Fruit fly (Drosophila melanogaster) whole organism, embryonic: Measurements from ENCODE around the gene CG10486.
A peak's percentile ranks its signal among the peaks of the same experiment; 100 is the strongest.

Experiments
- ATbp ChIP-seq: fragments of 200-800 bp; sonication (Bioruptor generic); optimal IDR thresholded peaks from 2 replicates; lab custom pipeline; 2017; ENCODE audit warnings: missing biosample characterization, mild to moderate bottlenecking, missing genetic modification characterization, missing genetic modification reagents
- CG10321 ChIP-seq: fragments of 200-800 bp; sonication (Bioruptor generic); IDR thresholded peaks from 2 replicates; pipeline ENCODE4 v1.3.6; 2022; ENCODE audit warnings: missing biosample characterization, missing genetic modification characterization
- CG11504 ChIP-seq: fragments of 200-800 bp; sonication (Bioruptor generic); optimal IDR thresholded peaks from 3 replicates; lab custom pipeline; 2019; ENCODE audit warnings: missing biosample characterization, mild to moderate bottlenecking, missing genetic modification characterization, moderate library complexity
- CG13894 ChIP-seq: fragments of 200-800 bp; sonication (Bioruptor generic); optimal IDR thresholded peaks from 3 replicates; lab custom pipeline; 2018; ENCODE audit warnings: missing biosample characterization, mild to moderate bottlenecking, missing genetic modification characterization, moderate library complexity
- CG15073 ChIP-seq: fragments of 200-800 bp; sonication (Bioruptor generic); optimal IDR thresholded peaks from 2 replicates; lab custom pipeline; 2016; ENCODE audit warnings: missing biosample characterization, missing genetic modification characterization
- CG15479 ChIP-seq: fragments of 200-800 bp; sonication (Bioruptor generic); optimal IDR thresholded peaks from 3 replicates; lab custom pipeline; 2019; ENCODE audit warnings: missing biosample characterization, mild to moderate bottlenecking, missing genetic modification characterization, moderate library complexity
- CG1647 ChIP-seq: fragments of 200-800 bp; sonication (Bioruptor generic); optimal IDR thresholded peaks from 3 replicates; lab custom pipeline; 2016; ENCODE audit warnings: missing biosample characterization, missing genetic modification characterization
- CG2712 ChIP-seq: fragments of 200-800 bp; optimal IDR thresholded peaks from 3 replicates; lab custom pipeline; 2019; ENCODE audit warnings: missing biosample characterization, mild to moderate bottlenecking, missing genetic modification characterization, moderate library complexity
- CG31224 ChIP-seq: fragments of 200-800 bp; sonication (Bioruptor generic); IDR thresholded peaks from 2 replicates; pipeline ENCODE4 v1.3.6; 2022; ENCODE audit warnings: missing biosample characterization, missing genetic modification characterization
- CG3281 ChIP-seq: fragments of 200-800 bp; sonication (Bioruptor generic); optimal IDR thresholded peaks from 3 replicates; lab custom pipeline; 2017; ENCODE audit warnings: missing biosample characterization, mild to moderate bottlenecking, missing genetic modification characterization
- CG33557 ChIP-seq: fragments of 200-800 bp; sonication (Bioruptor generic); optimal IDR thresholded peaks from 2 replicates; lab custom pipeline; 2019; ENCODE audit warnings: missing biosample characterization, mild to moderate bottlenecking, missing genetic modification characterization, moderate library complexity
- CG3847 ChIP-seq: fragments of 200-800 bp; sonication (Bioruptor generic); IDR thresholded peaks from 2 replicates; pipeline ENCODE4 v1.3.6; 2022; ENCODE audit warnings: missing biosample characterization, missing genetic modification characterization
- CG4854 ChIP-seq: fragments of 200-800 bp; sonication (Bioruptor generic); optimal IDR thresholded peaks from 2 replicates; lab custom pipeline; 2016; ENCODE audit warnings: missing biosample characterization, missing genetic modification characterization, inconsistent platforms
- CG5180 ChIP-seq: fragments of 200-800 bp; sonication (Bioruptor generic); optimal IDR thresholded peaks from 3 replicates; lab custom pipeline; 2017; ENCODE audit warnings: missing biosample characterization, missing genetic modification characterization, mild to moderate bottlenecking, moderate library complexity, missing genetic modification reagents
- CG6791 ChIP-seq: fragments of 200-800 bp; sonication (Bioruptor generic); IDR thresholded peaks from 3 replicates; pipeline ENCODE4 v1.3.6; 2022; ENCODE audit warnings: missing biosample characterization, missing genetic modification characterization; ENCODE audit not compliant: partially characterized antibody
- Deaf1 ChIP-seq: fragments of 200-800 bp; optimal IDR thresholded peaks from 3 replicates; lab custom pipeline; 2019; ENCODE audit warnings: missing biosample characterization, mild to moderate bottlenecking, missing genetic modification characterization, moderate library complexity
- Drgx ChIP-seq: fragments of 200-800 bp; sonication (Bioruptor generic); IDR thresholded peaks from 2 replicates; pipeline ENCODE4 v1.3.6; 2022; ENCODE audit warnings: missing biosample characterization, missing genetic modification characterization
- Elba2 ChIP-seq: fragments of 200-800 bp; sonication (Bioruptor generic); optimal IDR thresholded peaks from 3 replicates; lab custom pipeline; 2016; ENCODE audit warnings: missing biosample characterization, missing genetic modification characterization
- GATAe ChIP-seq: fragments of 200-800 bp; sonication (Bioruptor generic); conservative IDR thresholded peaks from 2 replicates; pipeline ENCODE4 v1.3.6; 2022; ENCODE audit warnings: missing biosample characterization, missing genetic modification characterization
- Gug ChIP-seq: fragments of 200-800 bp; sonication (Bioruptor generic); IDR thresholded peaks from 4 replicates; pipeline ENCODE4 v1.3.6; 2022; ENCODE audit warnings: missing biosample characterization, missing genetic modification characterization
- HLHmδ ChIP-seq: fragments of 200-800 bp; sonication (Bioruptor generic); optimal IDR thresholded peaks from 2 replicates; lab custom pipeline; 2018; ENCODE audit warnings: missing biosample characterization, mild to moderate bottlenecking, missing genetic modification characterization, moderate library complexity
- Hsf ChIP-seq: fragments of 200-800 bp; sonication (Bioruptor generic); optimal IDR thresholded peaks from 3 replicates; lab custom pipeline; 2016; ENCODE audit warnings: missing biosample characterization, missing genetic modification characterization
- MBD-R2 ChIP-seq: fragments of 200-800 bp; sonication (Bioruptor generic); IDR thresholded peaks from 2 replicates; pipeline ENCODE4 v1.3.6; 2022; ENCODE audit warnings: missing biosample characterization, missing genetic modification characterization
- Mad ChIP-seq: fragments of 200-800 bp; sonication (Bioruptor generic); optimal IDR thresholded peaks from 2 replicates; lab custom pipeline; 2016; ENCODE audit warnings: missing biosample characterization, missing genetic modification characterization
- Meics ChIP-seq: fragments of 200-800 bp; sonication (Bioruptor generic); optimal IDR thresholded peaks from 2 replicates; lab custom pipeline; 2017; ENCODE audit warnings: missing biosample characterization, mild to moderate bottlenecking, missing genetic modification characterization
- Oli ChIP-seq: fragments of 200-800 bp; sonication (Bioruptor generic); optimal IDR thresholded peaks from 2 replicates; lab custom pipeline; 2018; ENCODE audit warnings: missing biosample characterization, mild to moderate bottlenecking, missing genetic modification characterization, moderate library complexity
- PHDP ChIP-seq: fragments of 200-800 bp; sonication (Bioruptor generic); optimal IDR thresholded peaks from 3 replicates; lab custom pipeline; 2018; ENCODE audit warnings: missing biosample characterization, mild to moderate bottlenecking, missing genetic modification characterization, moderate library complexity
- Xbp1 ChIP-seq: fragments of 200-800 bp; sonication (Bioruptor generic); optimal IDR thresholded peaks from 3 replicates; lab custom pipeline; 2016; ENCODE audit warnings: missing biosample characterization, mild to moderate bottlenecking, missing genetic modification characterization
- cg ChIP-seq: fragments of 200-800 bp; sonication (Bioruptor generic); optimal IDR thresholded peaks from 3 replicates; lab custom pipeline; 2019; ENCODE audit warnings: missing biosample characterization, mild to moderate bottlenecking, missing genetic modification characterization, moderate library complexity
- crol ChIP-seq: fragments of 200-800 bp; sonication (Bioruptor generic); IDR thresholded peaks from 2 replicates; pipeline ENCODE4 v1.3.6; 2022; ENCODE audit warnings: missing biosample characterization, missing genetic modification characterization
- dati ChIP-seq: fragments of 200-800 bp; sonication (Bioruptor generic); IDR thresholded peaks from 2 replicates; pipeline ENCODE4 v1.3.6; 2022; ENCODE audit warnings: missing biosample characterization, missing genetic modification characterization
- luna ChIP-seq: fragments of 200-800 bp; sonication (Bioruptor generic); optimal IDR thresholded peaks from 2 replicates; lab custom pipeline; 2016; ENCODE audit warnings: missing biosample characterization, missing genetic modification characterization
- nom ChIP-seq: fragments of 200-800 bp; sonication (Bioruptor generic); optimal IDR thresholded peaks from 2 replicates; lab custom pipeline; 2017; ENCODE audit warnings: missing biosample characterization, missing genetic modification characterization, mild to moderate bottlenecking, moderate library complexity, missing genetic modification reagents
- shn ChIP-seq: fragments of 200-800 bp; sonication (Bioruptor generic); optimal IDR thresholded peaks from 3 replicates; lab custom pipeline; 2016; ENCODE audit warnings: missing biosample characterization, missing genetic modification characterization
- so ChIP-seq: fragments of 200-800 bp; sonication (Bioruptor generic); IDR thresholded peaks from 3 replicates; pipeline ENCODE4 v1.3.6; 2022; ENCODE audit warnings: missing biosample characterization, missing genetic modification characterization
- stwl ChIP-seq: fragments of 200-800 bp; sonication (Bioruptor generic); optimal IDR thresholded peaks from 3 replicates; lab custom pipeline; 2018; ENCODE audit warnings: missing biosample characterization, mild to moderate bottlenecking, missing genetic modification characterization, moderate library complexity
- vnd ChIP-seq: fragments of 200-800 bp; sonication (Bioruptor generic); IDR thresholded peaks from 3 replicates; pipeline ENCODE4 v1.3.6; 2022; ENCODE audit warnings: missing biosample characterization, missing genetic modification characterization; ENCODE audit not compliant: partially characterized antibody
- wek ChIP-seq: fragments of 200-800 bp; sonication (Bioruptor generic); optimal IDR thresholded peaks from 3 replicates; lab custom pipeline; 2018; ENCODE audit warnings: missing biosample characterization, mild to moderate bottlenecking, missing genetic modification characterization, moderate library complexity

CG10486 gene

dm6 chr3L:5906599-5906998 lies at the start of gene CG10486:
Gene CG10486, minus strand, starts transcription at chr3L:5906699.
- no peak for TF ChIP-seq dati (GFP tag; lab: Robert Waterston, UW)
- TF ChIP-seq so (GFP tag; lab: Robert Waterston, UW), result no peak
- no peak for TF ChIP-seq luna (GFP tag; lab: Kevin White, UChicago)
- TF ChIP-seq CG15479 (GFP tag; lab: Kevin White, UChicago), result no peak
- no peak for TF ChIP-seq CG15073 (GFP tag; lab: Kevin White, UChicago)
- TF ChIP-seq Elba2 (GFP tag; lab: Kevin White, UChicago), result no peak
- no peak for TF ChIP-seq stwl

- no peak for TF ChIP-seq GATAe (GFP tag; lab: Robert Waterston, UW)
- no peak for TF ChIP-seq Mad (GFP tag; lab: Kevin White, UChicago)
- TF ChIP-seq CG10321 (GFP tag; lab: Robert Waterston, UW), result no peak
- TF ChIP-seq Xbp1, result no peak
- no peak for TF ChIP-seq CG4854 (GFP tag; lab: Kevin White, UChicago)
- TF ChIP-seq Gug (GFP tag; lab: Robert Waterston, UW), result no peak
- TF ChIP-seq CG3281 (GFP tag; lab: Kevin White, UChicago), result no peak
- no peak for TF ChIP-seq CG1647 (GFP tag; lab: Kevin White, UChicago)
- TF ChIP-seq Oli (tag; lab: Kevin White, UChicago), result no peak
- TF ChIP-seq CG2712 (tag; lab: Kevin White, UChicago), result no peak
- TF ChIP-seq CG33557 (GFP tag; lab: Kevin White, UChicago), result no peak
- no peak for TF ChIP-seq shn (GFP tag; lab: Kevin White, UChicago)
- no peak for TF ChIP-seq Meics (GFP tag; lab: Kevin White, UChicago)
- TF ChIP-seq PHDP (tag; lab: Kevin White, UChicago), result no peak
- no peak for TF ChIP-seq MBD-R2
Observed at dm6 chr3L:5954942-5955341, 48.4 kb upstream of the CG10486 start.

- no peak for TF ChIP-seq ATbp (GFP tag; lab: Kevin White, UChicago)
- TF ChIP-seq CG31224 (GFP tag; lab: Robert Waterston, UW), result peak; percentile 93
- TF ChIP-seq Drgx, result 0 out of 2 replicates have a peak, but pooled peaks have one; percentile 6
- TF ChIP-seq crol (GFP tag; lab: Robert Waterston, UW), result 0 out of 2 replicates have a peak, but pooled peaks have one; percentile 39
- peak; percentile 19 for TF ChIP-seq HLHmδ
- TF ChIP-seq CG3847 (GFP tag; lab: Robert Waterston, UW), result no peak
- peak; percentile 54 for TF ChIP-seq CG5180
- TF ChIP-seq CG13894 (tag; lab: Kevin White, UChicago), result no peak
- TF ChIP-seq CG6791 (GFP tag; lab: Robert Waterston, UW), result 0 out of 3 replicates have a peak, but pooled peaks have one; percentile 25
- peak; percentile 44 for TF ChIP-seq nom (GFP tag; lab: Kevin White, UChicago)
- TF ChIP-seq Deaf1, result peak; percentile 90
- TF ChIP-seq CG11504 (tag; lab: Kevin White, UChicago), result peak; percentile 98
- no peak for TF ChIP-seq wek (GFP tag; lab: Kevin White, UChicago)
- 0 out of 3 replicates have a peak, but pooled peaks have one; percentile 26 for TF ChIP-seq vnd (GFP tag; lab: Robert Waterston, UW)
- TF ChIP-seq cg (GFP tag; lab: Kevin White, UChicago), result peak; percentile 8
- TF ChIP-seq Hsf (GFP tag; lab: Kevin White, UChicago), result no peak
Observed at dm6 chr3L:5952537-5952936, 46.0 kb upstream of the CG10486 start.
